Worm (Caenorhabditis elegans) whole organism, L4 larva: Measurements from ENCODE around the gene rmd-1.

ENCODE experiments used
- aly-2 ChIP-seq: sonication (generic microtip); optimal IDR thresholded peaks from 2 replicates; lab custom pipeline; 2018; ENCODE audit warnings: missing biosample characterization, missing genetic modification characterization
- fkh-10 ChIP-seq: fragments of 150-350 bp; optimal IDR thresholded peaks from 2 replicates; lab custom pipeline; 2014; ENCODE audit warnings: missing biosample characterization, missing genetic modification reagents, missing genetic modification characterization
- gei-8 ChIP-seq: fragments of 200-800 bp; sonication (Bioruptor generic); optimal IDR thresholded peaks from 2 replicates; lab custom pipeline; 2018; ENCODE audit warnings: mild to moderate bottlenecking, missing genetic modification characterization, missing compliant biosample characterization
- lin-13 ChIP-seq: fragments of 150-350 bp; optimal IDR thresholded peaks from 2 replicates; lab custom pipeline; 2014; ENCODE audit warnings: missing biosample characterization, missing genetic modification reagents, missing genetic modification characterization
- nhr-76 ChIP-seq: fragments of 150-350 bp; optimal IDR thresholded peaks from 2 replicates; lab custom pipeline; 2014; ENCODE audit warnings: missing biosample characterization, missing genetic modification characterization

- TF ChIP-seq gei-8, result no peak
- no peak for TF ChIP-seq aly-2 (tag; lab: Kevin White, UChicago)
- no peak for TF ChIP-seq lin-13 (GFP tag; lab: Kevin White, UChicago)
- TF ChIP-seq fkh-10, result no peak
- no peak for TF ChIP-seq nhr-76 (tag; lab: Kevin White, UChicago)
Measured at ce11 chrIII:9786776-9787175, 27.9 kb downstream of the rmd-1 start.
